Worm (Caenorhabditis elegans) whole organism, young adult: ENCODE results near the gene spp-16.

Experiments
- F37B4.10 ChIP-seq: fragments of 200-800 bp; sonication (Bioruptor generic); IDR thresholded peaks from 2 replicates; pipeline ENCODE4 v1.3.6; 2022; ENCODE audit warnings: missing genetic modification characterization, missing compliant biosample characterization
- T26A5.8 ChIP-seq: sonication (generic microtip); optimal IDR thresholded peaks from 2 replicates; lab custom pipeline; 2016; ENCODE audit warnings: missing genetic modification characterization, missing compliant biosample characterization
- ama-1 ChIP-seq, 3 experiments: fragments of 150-350 bp in 1 of 3; sonication (generic microtip) in 2 of 3; optimal IDR thresholded peaks; 2 replicates each; lab custom pipeline; 2014 to 2018; ENCODE audit warnings: missing biosample characterization in 2 of 3, missing genetic modification characterization in 2 of 3, missing genetic modification reagents in 2 of 3
- aptf-3 ChIP-seq: fragments of 200-800 bp; sonication (Bioruptor generic); IDR thresholded peaks from 2 replicates; pipeline ENCODE4 v1.3.6; 2022; ENCODE audit warnings: missing genetic modification characterization, missing compliant biosample characterization
- athp-1 ChIP-seq: sonication (generic microtip); optimal IDR thresholded peaks from 2 replicates; lab custom pipeline; 2017; ENCODE audit warnings: mild to moderate bottlenecking, missing genetic modification characterization, missing compliant biosample characterization
- attf-5 ChIP-seq: fragments of 200-800 bp; sonication (Bioruptor generic); optimal IDR thresholded peaks from 2 replicates; lab custom pipeline; 2018; ENCODE audit warnings: mild to moderate bottlenecking, missing genetic modification characterization, missing compliant biosample characterization
- ceh-40 ChIP-seq: fragments of 200-800 bp; sonication (Bioruptor generic); IDR thresholded peaks from 2 replicates; pipeline ENCODE4 v1.3.6; 2022; ENCODE audit warnings: missing genetic modification characterization, missing compliant biosample characterization
- dox-1 ChIP-seq: fragments of 200-800 bp; sonication (Bioruptor generic); IDR thresholded peaks from 2 replicates; pipeline ENCODE4 v1.3.6; 2022; ENCODE audit warnings: missing genetic modification reagents, missing genetic modification characterization, missing compliant biosample characterization
- hrde-1 ChIP-seq: sonication (generic microtip); optimal IDR thresholded peaks from 2 replicates; lab custom pipeline; 2016; ENCODE audit warnings: missing genetic modification characterization, mild to moderate bottlenecking, missing compliant biosample characterization, moderate library complexity, missing genotype, missing genetic modification reagents, borderline replicate concordance
- madf-6 ChIP-seq: fragments of 200-800 bp; sonication (Bioruptor generic); IDR thresholded peaks from 2 replicates; pipeline ENCODE4 v1.3.6; 2022; ENCODE audit warnings: missing genetic modification reagents, missing genetic modification characterization, missing compliant biosample characterization
- nfya-1 ChIP-seq: sonication (generic microtip); optimal IDR thresholded peaks from 2 replicates; lab custom pipeline; 2017; ENCODE audit warnings: antibody characterized with exemption, missing compliant biosample characterization, missing genetic modification characterization, borderline replicate concordance; ENCODE audit not compliant: insufficient read depth
- pha-4 ChIP-seq: fragments of 150-350 bp; sonication (generic microtip); optimal IDR thresholded peaks from 2 replicates; lab custom pipeline; 2014; ENCODE audit warnings: missing biosample characterization, missing genetic modification reagents, missing genetic modification characterization
- unc-130 ChIP-seq: sonication (generic microtip); optimal IDR thresholded peaks from 2 replicates; lab custom pipeline; 2016; ENCODE audit warnings: missing genetic modification reagents, missing genetic modification characterization, missing compliant biosample characterization
- ztf-28 ChIP-seq: fragments of 200-800 bp; sonication (Bioruptor generic); IDR thresholded peaks from 2 replicates; pipeline ENCODE4 v1.3.6; 2022; ENCODE audit warnings: missing genetic modification reagents, missing genetic modification characterization, missing compliant biosample characterization

ce11 chrV:10909071-10909470 lies 8.0 kb upstream of the spp-16 start, which contains the start of gene zzz-1:
- TF ChIP-seq athp-1 (no peak), T26A5.8 (tag; lab: Kevin White, UChicago) (no peak), unc-130 (no peak), ama-1 (optimal IDR thresholded peaks at IDR 0.05; lab: Kevin White, UChicago) (no peak), ama-1 (GFP tag; optimal IDR thresholded peaks at IDR 0.05; lab: Kevin White, UChicago) (no peak), hrde-1 (tag; lab: Kevin White, UChicago) (no peak), attf-5 (GFP tag; lab: Kevin White, UChicago) (no peak), pha-4 (tag; lab: Kevin White, UChicago) (no peak), aptf-3 (GFP tag; lab: Robert Waterston, UW) (no peak), F37B4.10 (no peak), nfya-1 (tag; lab: Kevin White, UChicago) (no peak), dox-1 (GFP tag; lab: Robert Waterston, UW) (no peak), madf-6 (GFP tag; lab: Robert Waterston, UW) (no peak), ceh-40 (GFP tag; lab: Robert Waterston, UW) (no peak), ztf-28 (GFP tag; lab: Robert Waterston, UW) (no peak)
